Worm (Caenorhabditis elegans): ENCODE data around the gene M04D8.8.

Gene M04D8.8

ce11 chrIII:10033881-10034280, at the start of gene M04D8.8:
M04D8.8 (plus strand) TSS chrIII:10034181.
- TF ChIP-seq ceh-36 (tag; optimal IDR thresholded peaks at IDR 0.05) (no peak), sea-1 (GFP tag; conservative IDR thresholded peaks at IDR 0.05) (no peak), scrt-1 (GFP tag; IDR thresholded peaks at IDR 0.05) (no peak)

ce11 chrIII:9984604-9985003, 49.4 kb upstream of the M04D8.8 start:
- no peak for TF ChIP-seq sea-1 (GFP tag; conservative IDR thresholded peaks at IDR 0.05)
- no peak for TF ChIP-seq hmg-4 (GFP tag; optimal IDR thresholded peaks at IDR 0.05)
- no peak for TF ChIP-seq hmbx-1 (tag; optimal IDR thresholded peaks at IDR 0.05)
- TF ChIP-seq tbx-37 (GFP tag; conservative IDR thresholded peaks at IDR 0.05), result no peak
- TF ChIP-seq F13C5.2 (tag; optimal IDR thresholded peaks at IDR 0.05), result no peak
- no peak for TF ChIP-seq hnd-1 (tag; optimal IDR thresholded peaks at IDR 0.05)
- no peak for TF ChIP-seq ceh-13 (GFP tag; optimal IDR thresholded peaks at IDR 0.05)
- no peak for TF ChIP-seq pes-1 (GFP tag; IDR thresholded peaks at IDR 0.05)
- TF ChIP-seq tbx-11 (GFP tag; IDR thresholded peaks at IDR 0.05), result no peak
- no peak for TF ChIP-seq tra-4 (tag; optimal IDR thresholded peaks at IDR 0.05)
- TF ChIP-seq ets-7 (tag; optimal IDR thresholded peaks at IDR 0.05), result no peak
- TF ChIP-seq aly-1 (tag; optimal IDR thresholded peaks at IDR 0.05), result no peak
- no peak for TF ChIP-seq ama-1 (optimal IDR thresholded peaks at IDR 0.05)
- TF ChIP-seq scrt-1 (GFP tag; IDR thresholded peaks at IDR 0.05), result no peak

ce11 chrIII:9985542-9985941, 48.4 kb upstream of the M04D8.8 start:
- no peak for TF ChIP-seq hmg-4 (GFP tag; optimal IDR thresholded peaks at IDR 0.05)
- no peak for TF ChIP-seq hmbx-1 (tag; optimal IDR thresholded peaks at IDR 0.05)
- no peak for TF ChIP-seq F13C5.2 (tag; optimal IDR thresholded peaks at IDR 0.05)
- no peak for TF ChIP-seq pes-1 (GFP tag; IDR thresholded peaks at IDR 0.05)
- TF ChIP-seq B0310.2 (tag; optimal IDR thresholded peaks at IDR 0.05), result no peak
- TF ChIP-seq tbx-11 (GFP tag; IDR thresholded peaks at IDR 0.05), result no peak
- no peak for TF ChIP-seq ceh-36 (tag; optimal IDR thresholded peaks at IDR 0.05)
- TF ChIP-seq flt-1 (GFP tag; IDR thresholded peaks at IDR 0.05), result no peak
- no peak for TF ChIP-seq aly-1 (tag; optimal IDR thresholded peaks at IDR 0.05)
- no peak for TF ChIP-seq hnd-1 (tag; optimal IDR thresholded peaks at IDR 0.05)
- TF ChIP-seq tbx-37 (GFP tag; conservative IDR thresholded peaks at IDR 0.05), result no peak
- TF ChIP-seq ets-7 (tag; optimal IDR thresholded peaks at IDR 0.05), result no peak

- TF ChIP-seq F13C5.2 (tag; optimal IDR thresholded peaks at IDR 0.05) (no peak), hmg-4 (GFP tag; optimal IDR thresholded peaks at IDR 0.05) (no peak), ama-1 (optimal IDR thresholded peaks at IDR 0.05) (no peak), scrt-1 (GFP tag; IDR thresholded peaks at IDR 0.05) (no peak), ceh-36 (tag; optimal IDR thresholded peaks at IDR 0.05) (no peak), ets-7 (tag; optimal IDR thresholded peaks at IDR 0.05) (no peak), tbx-11 (GFP tag; IDR thresholded peaks at IDR 0.05) (no peak), sea-1 (GFP tag; conservative IDR thresholded peaks at IDR 0.05) (no peak), B0310.2 (tag; optimal IDR thresholded peaks at IDR 0.05) (no peak), ceh-13 (GFP tag; optimal IDR thresholded peaks at IDR 0.05) (no peak), hnd-1 (tag; optimal IDR thresholded peaks at IDR 0.05) (no peak), pes-1 (GFP tag; IDR thresholded peaks at IDR 0.05) (no peak), tbx-37 (GFP tag; conservative IDR thresholded peaks at IDR 0.05) (no peak), aly-1 (tag; optimal IDR thresholded peaks at IDR 0.05) (no peak), tra-4 (tag; optimal IDR thresholded peaks at IDR 0.05) (no peak), flt-1 (GFP tag; IDR thresholded peaks at IDR 0.05) (no peak)
Measured at ce11 chrIII:9986827-9987429, 47.1 kb upstream of the M04D8.8 start, which contains the start of gene C05B5.12. C05B5.12 (plus strand) TSS chrIII:9987379.

ce11 chrIII:9988352-9988751, 45.6 kb upstream of the M04D8.8 start, which contains the start of gene C05B5.1:
C05B5.1 (minus strand) TSS chrIII:9988452.
- TF ChIP-seq ceh-13 (GFP tag; optimal IDR thresholded peaks at IDR 0.05), result no peak
- TF ChIP-seq pes-1 (GFP tag; IDR thresholded peaks at IDR 0.05), result no peak

ce11 chrIII:9991324-9991723, 42.7 kb upstream of the M04D8.8 start:
- TF ChIP-seq flt-1 (GFP tag; IDR thresholded peaks at IDR 0.05) (no peak), scrt-1 (GFP tag; IDR thresholded peaks at IDR 0.05) (no peak), hmbx-1 (tag; optimal IDR thresholded peaks at IDR 0.05) (no peak), hnd-1 (tag; optimal IDR thresholded peaks at IDR 0.05) (no peak), tbx-11 (GFP tag; IDR thresholded peaks at IDR 0.05) (no peak)

- TF ChIP-seq hmbx-1 (tag; optimal IDR thresholded peaks at IDR 0.05) (no peak), ceh-36 (tag; optimal IDR thresholded peaks at IDR 0.05) (no peak), sea-1 (GFP tag; conservative IDR thresholded peaks at IDR 0.05) (no peak), F13C5.2 (tag; optimal IDR thresholded peaks at IDR 0.05) (no peak), ama-1 (optimal IDR thresholded peaks at IDR 0.05) (no peak), aly-1 (tag; optimal IDR thresholded peaks at IDR 0.05) (no peak), tbx-11 (GFP tag; IDR thresholded peaks at IDR 0.05) (no peak), B0310.2 (tag; optimal IDR thresholded peaks at IDR 0.05) (no peak), hmg-4 (GFP tag; optimal IDR thresholded peaks at IDR 0.05) (no peak), scrt-1 (GFP tag; IDR thresholded peaks at IDR 0.05) (no peak), flt-1 (GFP tag; IDR thresholded peaks at IDR 0.05) (no peak), pes-1 (GFP tag; IDR thresholded peaks at IDR 0.05) (no peak), tbx-37 (GFP tag; conservative IDR thresholded peaks at IDR 0.05) (no peak), hnd-1 (tag; optimal IDR thresholded peaks at IDR 0.05) (no peak), ets-7 (tag; optimal IDR thresholded peaks at IDR 0.05) (no peak), ceh-13 (GFP tag; optimal IDR thresholded peaks at IDR 0.05) (no peak), tra-4 (tag; optimal IDR thresholded peaks at IDR 0.05) (no peak)
Measured at ce11 chrIII:9993535-9993934, 40.4 kb upstream of the M04D8.8 start, which contains the start of gene C05B5.4. C05B5.4 (plus strand) TSS chrIII:9993885.

- TF ChIP-seq ets-7 (tag; optimal IDR thresholded peaks at IDR 0.05) (no peak), tbx-37 (GFP tag; conservative IDR thresholded peaks at IDR 0.05) (no peak), ceh-36 (tag; optimal IDR thresholded peaks at IDR 0.05) (no peak), scrt-1 (GFP tag; IDR thresholded peaks at IDR 0.05) (no peak), aly-1 (tag; optimal IDR thresholded peaks at IDR 0.05) (no peak), ceh-13 (GFP tag; optimal IDR thresholded peaks at IDR 0.05) (no peak), sea-1 (GFP tag; conservative IDR thresholded peaks at IDR 0.05) (no peak), F13C5.2 (tag; optimal IDR thresholded peaks at IDR 0.05) (no peak), hmg-4 (GFP tag; optimal IDR thresholded peaks at IDR 0.05) (no peak), tbx-11 (GFP tag; IDR thresholded peaks at IDR 0.05) (no peak), pes-1 (GFP tag; IDR thresholded peaks at IDR 0.05) (no peak), hmbx-1 (tag; optimal IDR thresholded peaks at IDR 0.05) (no peak), B0310.2 (tag; optimal IDR thresholded peaks at IDR 0.05) (no peak), hnd-1 (tag; optimal IDR thresholded peaks at IDR 0.05) (no peak), ama-1 (optimal IDR thresholded peaks at IDR 0.05) (no peak), flt-1 (GFP tag; IDR thresholded peaks at IDR 0.05) (no peak), tra-4 (tag; optimal IDR thresholded peaks at IDR 0.05) (no peak)
Measured at ce11 chrIII:9997890-9998289, 36.1 kb upstream of the M04D8.8 start, which contains the start of gene pqn-8. pqn-8 (minus strand) TSS chrIII:9997990.
